Worm (Caenorhabditis elegans) whole organism, young adult: ENCODE data around the gene rps-24.

Source experiments
- C17E4.6 ChIP-seq: fragments of 200-800 bp; sonication (Bioruptor generic); IDR thresholded peaks from 2 replicates; pipeline ENCODE4 v1.3.6; 2022; ENCODE audit warnings: missing genetic modification reagents, missing genetic modification characterization, missing compliant biosample characterization
- F23B12.7 ChIP-seq: sonication (generic microtip); optimal IDR thresholded peaks from 2 replicates; lab custom pipeline; 2017; ENCODE audit warnings: missing genetic modification characterization, mild to moderate bottlenecking, missing compliant biosample characterization, antibody characterized with exemption, moderate library complexity; ENCODE audit not compliant: insufficient read depth
- F55B11.4 ChIP-seq: sonication (generic microtip); optimal IDR thresholded peaks from 2 replicates; lab custom pipeline; 2016; ENCODE audit warnings: missing compliant biosample characterization, missing genetic modification characterization, borderline replicate concordance; ENCODE audit not compliant: insufficient read depth
- Y56A3A.18 ChIP-seq: fragments of 200-800 bp; sonication (Bioruptor generic); IDR thresholded peaks from 2 replicates; pipeline ENCODE4 v1.3.6; 2022; ENCODE audit warnings: missing genetic modification reagents, missing genetic modification characterization, missing compliant biosample characterization
- Y79H2A.3 ChIP-seq: fragments of 200-800 bp; sonication (Bioruptor generic); conservative IDR thresholded peaks from 2 replicates; pipeline ENCODE4 v1.3.6; 2022; ENCODE audit warnings: missing genetic modification reagents, missing genetic modification characterization, missing compliant biosample characterization
- ZK185.1 ChIP-seq: sonication (generic microtip); optimal IDR thresholded peaks from 2 replicates; lab custom pipeline; 2016; ENCODE audit warnings: mild to moderate bottlenecking, missing genetic modification characterization, missing compliant biosample characterization; ENCODE audit not compliant: poor library complexity, severe bottlenecking
- akir-1 ChIP-seq: fragments of 200-800 bp; sonication (Bioruptor generic); optimal IDR thresholded peaks from 2 replicates; lab custom pipeline; 2018; ENCODE audit warnings: mild to moderate bottlenecking, missing genetic modification characterization, moderate library complexity, missing compliant biosample characterization
- atf-7 ChIP-seq: sonication (generic microtip); optimal IDR thresholded peaks from 2 replicates; lab custom pipeline; 2017; ENCODE audit warnings: mild to moderate bottlenecking, missing genetic modification characterization, missing compliant biosample characterization
- attf-6 ChIP-seq: fragments of 200-800 bp; sonication (Bioruptor generic); IDR thresholded peaks from 2 replicates; pipeline ENCODE4 v1.3.6; 2022; ENCODE audit warnings: missing genetic modification reagents, missing genetic modification characterization, missing compliant biosample characterization
- bed-1 ChIP-seq: fragments of 200-800 bp; sonication (Bioruptor generic); IDR thresholded peaks from 2 replicates; pipeline ENCODE4 v1.3.6; 2022; ENCODE audit warnings: missing genetic modification reagents, missing genetic modification characterization, missing compliant biosample characterization
- cebp-2 ChIP-seq: fragments of 200-800 bp; sonication (Bioruptor generic); IDR thresholded peaks from 2 replicates; pipeline ENCODE4 v1.3.6; 2022; ENCODE audit warnings: missing genetic modification characterization, missing compliant biosample characterization
- chd-7 ChIP-seq: sonication (generic microtip); optimal IDR thresholded peaks from 2 replicates; lab custom pipeline; 2016; ENCODE audit warnings: mild to moderate bottlenecking, missing genetic modification characterization, moderate library complexity, missing compliant biosample characterization
- die-1 ChIP-seq: sonication (generic microtip); optimal IDR thresholded peaks from 2 replicates; lab custom pipeline; 2016; ENCODE audit warnings: missing genotype, mild to moderate bottlenecking, missing genetic modification characterization, missing compliant biosample characterization
- ekl-4 ChIP-seq: fragments of 200-800 bp; sonication (Bioruptor generic); IDR thresholded peaks from 2 replicates; pipeline ENCODE4 v1.3.6; 2022; ENCODE audit warnings: missing genetic modification reagents, missing genetic modification characterization, missing compliant biosample characterization
- gei-17 ChIP-seq: fragments of 200-800 bp; sonication (Bioruptor generic); optimal IDR thresholded peaks from 2 replicates; lab custom pipeline; 2018; ENCODE audit warnings: mild to moderate bottlenecking, missing genetic modification characterization, missing compliant biosample characterization
- lin-26 ChIP-seq: fragments of 200-800 bp; sonication (Bioruptor generic); IDR thresholded peaks from 2 replicates; pipeline ENCODE4 v1.3.6; 2022; ENCODE audit warnings: missing genetic modification reagents, missing genetic modification characterization, missing compliant biosample characterization
- lsl-1 ChIP-seq: fragments of 200-800 bp; sonication (Bioruptor generic); optimal IDR thresholded peaks from 2 replicates; lab custom pipeline; 2018; ENCODE audit warnings: mild to moderate bottlenecking, missing genetic modification characterization, moderate library complexity, missing compliant biosample characterization
- lsy-27 ChIP-seq: sonication (generic microtip); optimal IDR thresholded peaks from 2 replicates; lab custom pipeline; 2017; ENCODE audit warnings: missing genetic modification characterization, mild to moderate bottlenecking, missing compliant biosample characterization, antibody characterized with exemption, missing genotype, borderline replicate concordance; ENCODE audit not compliant: insufficient read depth
- madf-3 ChIP-seq: fragments of 200-800 bp; sonication (Bioruptor generic); IDR thresholded peaks from 2 replicates; pipeline ENCODE4 v1.3.6; 2022; ENCODE audit warnings: missing genetic modification reagents, missing genetic modification characterization, missing compliant biosample characterization
- madf-6 ChIP-seq: fragments of 200-800 bp; sonication (Bioruptor generic); IDR thresholded peaks from 2 replicates; pipeline ENCODE4 v1.3.6; 2022; ENCODE audit warnings: missing genetic modification reagents, missing genetic modification characterization, missing compliant biosample characterization
- mel-28 ChIP-seq: sonication (generic microtip); optimal IDR thresholded peaks from 2 replicates; lab custom pipeline; 2016; ENCODE audit warnings: borderline replicate concordance, mild to moderate bottlenecking, missing genetic modification characterization, missing compliant biosample characterization
- nfyb-1 ChIP-seq: fragments of 200-800 bp; sonication (Bioruptor generic); IDR thresholded peaks from 2 replicates; pipeline ENCODE4 v1.3.6; 2022; ENCODE audit warnings: missing genetic modification reagents, missing genetic modification characterization, missing compliant biosample characterization
- nhr-120 ChIP-seq: fragments of 200-800 bp; sonication (Bioruptor generic); IDR thresholded peaks from 2 replicates; pipeline ENCODE4 v1.3.6; 2022; ENCODE audit warnings: missing genetic modification characterization, missing compliant biosample characterization
- nhr-27 ChIP-seq: fragments of 200-800 bp; sonication (Bioruptor generic); optimal IDR thresholded peaks from 2 replicates; lab custom pipeline; 2018; ENCODE audit warnings: mild to moderate bottlenecking, missing genetic modification characterization, moderate library complexity, missing compliant biosample characterization
- pha-4 ChIP-seq: fragments of 150-350 bp; sonication (generic microtip); optimal IDR thresholded peaks from 2 replicates; lab custom pipeline; 2014; ENCODE audit warnings: missing biosample characterization, missing genetic modification reagents, missing genetic modification characterization
- rpc-1 ChIP-seq, 2 experiments: fragments of 150-350 bp in 1 of 2; sonication (generic microtip) in 1 of 2; optimal IDR thresholded peaks; 2 replicates each; lab custom pipeline; 2014 to 2018; ENCODE audit warnings: missing biosample characterization in 1 of 2, missing genetic modification characterization in 1 of 2, missing genetic modification reagents in 1 of 2, missing genotype in 1 of 2
- snpc-1.3 ChIP-seq: sonication (generic microtip); optimal IDR thresholded peaks from 2 replicates; lab custom pipeline; 2017; ENCODE audit warnings: missing genetic modification characterization, mild to moderate bottlenecking, missing compliant biosample characterization, antibody characterized with exemption, moderate library complexity, missing genotype, missing genetic modification reagents; ENCODE audit not compliant: insufficient read depth
- snpc-4 ChIP-seq, 5 experiments: fragments of 150-350 bp in 1 of 5; sonication (generic microtip) in 4 of 5; optimal IDR thresholded peaks; 2 replicates each; lab custom pipeline; 2014 to 2018; ENCODE audit warnings: missing genetic modification characterization in 5 of 5, missing biosample characterization in 3 of 5, antibody characterized with exemption in 2 of 5, mild to moderate bottlenecking in 2 of 5, missing compliant biosample characterization in 2 of 5, missing genotype in 2 of 5, moderate library complexity in 2 of 5, missing genetic modification reagents in 1 of 5
- unc-130 ChIP-seq: sonication (generic microtip); optimal IDR thresholded peaks from 2 replicates; lab custom pipeline; 2016; ENCODE audit warnings: missing genetic modification reagents, missing genetic modification characterization, missing compliant biosample characterization
- ztf-18 ChIP-seq: sonication (generic microtip); optimal IDR thresholded peaks from 2 replicates; lab custom pipeline; 2016; ENCODE audit warnings: missing genotype, mild to moderate bottlenecking, missing genetic modification characterization, missing compliant biosample characterization

The rps-24 gene

ce11 chrIV:419674-420073 is 34.0 kb downstream of the rps-24 start, which contains the start of gene eri-1 (continued):
- no peak for TF ChIP-seq rpc-1 (optimal IDR thresholded peaks at IDR 0.05; lab: Kevin White, UChicago)
- TF ChIP-seq rpc-1 (tag; optimal IDR thresholded peaks at IDR 0.05; lab: Kevin White, UChicago), result no peak
- no peak for TF ChIP-seq mel-28 (tag; lab: Kevin White, UChicago)
- TF ChIP-seq pha-4 (tag; lab: Kevin White, UChicago), result no peak
- TF ChIP-seq unc-130 (GFP tag; lab: Kevin White, UChicago), result peak; percentile 35
- TF ChIP-seq ekl-4 (GFP tag; lab: Robert Waterston, UW), result peak; percentile 54; the same call in 1 of the 2 replicates
- TF ChIP-seq F23B12.7 (tag; lab: Kevin White, UChicago), result no peak
- no peak for TF ChIP-seq nhr-27 (tag; lab: Kevin White, UChicago)
- TF ChIP-seq madf-3 (GFP tag; lab: Robert Waterston, UW), result peak; percentile 77; the same call in 1 of the 2 replicates
- TF ChIP-seq madf-6 (GFP tag; lab: Robert Waterston, UW), result peak; percentile 56; the same call in 1 of the 2 replicates
- no peak for TF ChIP-seq ztf-18
- TF ChIP-seq attf-6 (GFP tag; lab: Robert Waterston, UW), result 0 out of 2 replicates have a peak, but pooled peaks have one; percentile 32
- no peak for TF ChIP-seq F55B11.4 (tag; lab: Kevin White, UChicago)
- TF ChIP-seq ZK185.1 (tag; lab: Kevin White, UChicago), result no peak
- no peak for TF ChIP-seq lsy-27 (tag; lab: Kevin White, UChicago)

- 0 out of 2 replicates have a peak, but pooled peaks have one; percentile 62 for TF ChIP-seq madf-3 (GFP tag; lab: Robert Waterston, UW)
- no peak for TF ChIP-seq rpc-1 (optimal IDR thresholded peaks at IDR 0.05; lab: Kevin White, UChicago)
- no peak for TF ChIP-seq rpc-1 (tag; optimal IDR thresholded peaks at IDR 0.05; lab: Kevin White, UChicago)
- no peak for TF ChIP-seq nfyb-1 (GFP tag; lab: Robert Waterston, UW)
- peak; percentile 38; the same call in 1 of the 2 replicates for TF ChIP-seq madf-6 (GFP tag; lab: Robert Waterston, UW)
- 0 out of 2 replicates have a peak, but pooled peaks have one; percentile 24 for TF ChIP-seq Y56A3A.18 (GFP tag; lab: Robert Waterston, UW)
Measured at ce11 chrIV:420686-421085, 35.0 kb downstream of the rps-24 start.

ce11 chrIV:422112-422511 is 36.4 kb downstream of the rps-24 start:
- TF ChIP-seq chd-7 (tag; lab: Kevin White, UChicago) (no peak), C17E4.6 (GFP tag; lab: Robert Waterston, UW) (no peak), gei-17 (GFP tag; lab: Kevin White, UChicago) (no peak), lin-26 (GFP tag; lab: Robert Waterston, UW) (0 out of 2 replicates have a peak, but pooled peaks have one; percentile 35), bed-1 (GFP tag; lab: Robert Waterston, UW) (no peak), lsl-1 (GFP tag; lab: Kevin White, UChicago) (no peak)

ce11 chrIV:425052-425451 is 39.4 kb downstream of the rps-24 start, which contains the start of gene daf-18:
Gene daf-18, minus strand, starts transcription at chrIV:425177.
- TF ChIP-seq Y79H2A.3 (GFP tag; lab: Robert Waterston, UW) (no peak), madf-6 (GFP tag; lab: Robert Waterston, UW) (no peak), nhr-120 (GFP tag; lab: Robert Waterston, UW) (no peak), atf-7 (tag; lab: Kevin White, UChicago) (no peak), die-1 (no peak), madf-3 (GFP tag; lab: Robert Waterston, UW) (no peak), snpc-4 (GFP tag; optimal IDR thresholded peaks at IDR 0.05; lab: Kevin White, UChicago) (no peak), snpc-4 (tag; optimal IDR thresholded peaks at IDR 0.05; lab: Kevin White, UChicago) (no peak), akir-1 (GFP tag; lab: Kevin White, UChicago) (no peak), snpc-1.3 (tag; lab: Kevin White, UChicago) (no peak), lsy-27 (tag; lab: Kevin White, UChicago) (no peak), cebp-2 (GFP tag; lab: Robert Waterston, UW) (no peak)
